Fruit fly (Drosophila melanogaster): ENCODE results near the gene CG2120.

CG2120 gene

dm6 chrX:8115343-8115676, 20.3 kb upstream of the CG2120 start:
- TF ChIP-seq tj (GFP tag; optimal IDR thresholded peaks at IDR 0.05) (no peak), ovo (GFP tag; optimal IDR thresholded peaks at IDR 0.05) (peak; percentile 2), pad (GFP tag; optimal IDR thresholded peaks at IDR 0.05) (peak; percentile 37)

DNA sequence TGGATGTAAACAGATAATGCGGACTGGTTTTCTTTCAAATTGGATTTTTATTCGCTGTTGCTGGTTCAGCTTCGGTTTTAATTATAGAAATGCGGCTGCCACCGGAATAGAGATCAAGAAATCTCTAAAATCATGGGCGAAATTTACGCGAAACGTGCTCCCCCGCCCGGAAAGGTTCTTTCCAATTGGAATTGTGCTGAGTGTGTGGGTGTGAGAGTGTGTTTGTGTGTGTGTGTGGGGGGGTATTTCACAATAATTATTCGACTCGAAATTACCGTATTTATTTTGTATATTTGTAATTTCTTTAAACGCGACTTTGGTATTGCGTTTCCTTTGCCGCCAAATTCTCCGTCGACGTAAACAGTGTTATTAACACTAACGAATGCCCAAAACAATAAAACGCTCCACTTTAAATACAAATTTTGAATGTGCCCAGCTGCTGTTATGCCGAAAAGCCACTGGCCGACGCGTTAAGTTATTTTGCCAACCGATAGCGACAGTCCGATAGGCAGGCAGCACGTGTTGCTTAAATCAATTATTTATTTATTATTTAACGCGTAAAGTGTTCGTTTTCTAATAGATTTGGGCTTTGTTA, 19.8 kb upstream of the CG2120 start, which contains the start of gene Gclc:
Gclc (minus strand) TSS at position 431 of the 595 bp plus-strand sequence.
- TF ChIP-seq CG5204 (GFP tag; optimal IDR thresholded peaks at IDR 0.05) (no peak), cic (GFP tag; optimal IDR thresholded peaks at IDR 0.05) (peak; percentile 21), tj (GFP tag; optimal IDR thresholded peaks at IDR 0.05) (peak; percentile 11), CG11617 (GFP tag; optimal IDR thresholded peaks at IDR 0.05) (peak; percentile 21), Mnt (GFP tag; optimal IDR thresholded peaks at IDR 0.05) (peak; percentile 96)

dm6 chrX:8116813-8117212, 18.8 kb upstream of the CG2120 start, which contains the start of gene CG1575:
Gene CG1575, plus strand, starts transcription at chrX:8117012.
- TF ChIP-seq Mnt (GFP tag; optimal IDR thresholded peaks at IDR 0.05): peak; percentile 84
- no peak for TF ChIP-seq Hr96 (GFP tag; optimal IDR thresholded peaks at IDR 0.05)

DNA sequence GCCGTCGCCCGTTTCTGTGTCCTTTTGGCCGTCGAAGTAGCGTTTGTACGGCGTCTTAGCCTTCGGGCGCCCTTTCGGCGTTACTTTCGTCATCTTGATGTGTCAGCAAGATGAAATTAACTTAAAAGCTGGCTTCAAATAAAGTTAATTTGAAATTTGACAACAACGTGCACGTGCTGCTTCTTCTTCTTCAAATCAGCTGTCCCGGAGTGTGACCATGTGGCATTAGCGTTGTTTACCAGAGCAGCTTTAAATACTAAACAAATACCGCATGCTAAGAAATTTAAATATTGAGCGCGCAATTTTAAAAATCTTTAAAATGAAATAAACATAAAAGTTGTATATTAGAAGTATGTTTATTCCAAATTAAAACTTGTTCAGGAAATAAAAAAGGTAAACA, 14.7 kb upstream of the CG2120 start, which contains the start of gene CG2260:
CG2260 (minus strand) TSS at position 209 of the 400 bp plus-strand sequence.
- peak; percentile 57 for TF ChIP-seq bab1 (GFP tag; optimal IDR thresholded peaks at IDR 0.05)
- peak; percentile 100 for TF ChIP-seq Mnt (GFP tag; optimal IDR thresholded peaks at IDR 0.05)
- no peak for TF ChIP-seq CG5204 (GFP tag; optimal IDR thresholded peaks at IDR 0.05)

DNA sequence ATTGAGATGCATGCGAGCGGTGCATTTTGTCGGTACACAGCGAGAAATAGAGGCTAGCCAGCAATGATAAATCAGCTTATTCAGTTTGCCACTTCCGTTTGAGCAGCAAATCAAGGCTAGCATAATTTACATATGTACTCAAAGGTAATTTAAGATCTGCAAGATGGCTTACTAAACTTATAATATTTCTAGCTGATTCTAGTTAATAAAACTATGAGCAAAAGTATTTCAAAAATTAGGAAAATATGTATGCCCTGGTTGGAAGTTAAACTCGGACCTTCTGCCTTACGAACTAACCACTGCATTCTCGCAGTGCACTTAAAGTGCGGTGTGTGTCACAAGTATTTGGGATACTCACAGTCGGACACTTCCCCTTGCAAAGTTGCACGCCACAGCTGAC, 12.8 kb upstream of the CG2120 start:
- no peak for TF ChIP-seq CG1620 (GFP tag; optimal IDR thresholded peaks at IDR 0.05)
- no peak for TF ChIP-seq Hr96 (GFP tag; optimal IDR thresholded peaks at IDR 0.05)
- TF ChIP-seq toe (GFP tag; optimal IDR thresholded peaks at IDR 0.05): no peak
- TF ChIP-seq CG7101 (tag; optimal IDR thresholded peaks at IDR 0.05): no peak
- no peak for TF ChIP-seq Crg-1 (GFP tag; optimal IDR thresholded peaks at IDR 0.05)
- no peak for TF ChIP-seq CG5204 (GFP tag; optimal IDR thresholded peaks at IDR 0.05)
- no peak for TF ChIP-seq bab1 (GFP tag; optimal IDR thresholded peaks at IDR 0.05)
- TF ChIP-seq cic (GFP tag; optimal IDR thresholded peaks at IDR 0.05): no peak
- no peak for TF ChIP-seq cnc (optimal IDR thresholded peaks at IDR 0.05)
- TF ChIP-seq pad (GFP tag; optimal IDR thresholded peaks at IDR 0.05): no peak
- TF ChIP-seq kay (GFP tag; ENCODE audit: borderline replicate concordance): no peak
- no peak for TF ChIP-seq CG11617 (GFP tag; optimal IDR thresholded peaks at IDR 0.05)
- TF ChIP-seq tj (GFP tag; optimal IDR thresholded peaks at IDR 0.05): no peak
- TF ChIP-seq Mnt (GFP tag; optimal IDR thresholded peaks at IDR 0.05): no peak
- TF ChIP-seq ovo (GFP tag; optimal IDR thresholded peaks at IDR 0.05): no peak

- no peak for TF ChIP-seq cic (GFP tag; optimal IDR thresholded peaks at IDR 0.05)
Observed at dm6 chrX:8125224-8125649, 10.4 kb upstream of the CG2120 start.

- no peak for TF ChIP-seq cnc (optimal IDR thresholded peaks at IDR 0.05)
- no peak for TF ChIP-seq CG14711 (tag; optimal IDR thresholded peaks at IDR 0.05)
- TF ChIP-seq CG11617 (GFP tag; optimal IDR thresholded peaks at IDR 0.05): no peak
- no peak for TF ChIP-seq bab1 (GFP tag; optimal IDR thresholded peaks at IDR 0.05)
- TF ChIP-seq CG7045 (GFP tag; optimal IDR thresholded peaks at IDR 0.05): no peak
- no peak for TF ChIP-seq Hr96 (GFP tag; optimal IDR thresholded peaks at IDR 0.05)
- no peak for TF ChIP-seq CG7101 (tag; optimal IDR thresholded peaks at IDR 0.05)
- TF ChIP-seq CG1620 (GFP tag; optimal IDR thresholded peaks at IDR 0.05): no peak
- no peak for TF ChIP-seq ovo (GFP tag; optimal IDR thresholded peaks at IDR 0.05)
- no peak for TF ChIP-seq Crg-1 (GFP tag; optimal IDR thresholded peaks at IDR 0.05)
- TF ChIP-seq pad (GFP tag; optimal IDR thresholded peaks at IDR 0.05): no peak
- no peak for TF ChIP-seq cic (GFP tag; optimal IDR thresholded peaks at IDR 0.05)
- TF ChIP-seq Mnt (GFP tag; optimal IDR thresholded peaks at IDR 0.05): no peak
- TF ChIP-seq tj (GFP tag; optimal IDR thresholded peaks at IDR 0.05): no peak
- TF ChIP-seq kay (GFP tag; ENCODE audit: borderline replicate concordance): no peak
- TF ChIP-seq CG5204 (GFP tag; optimal IDR thresholded peaks at IDR 0.05): no peak
- TF ChIP-seq toe (GFP tag; optimal IDR thresholded peaks at IDR 0.05): no peak
- no peak for TF ChIP-seq Clk (GFP tag; optimal IDR thresholded peaks at IDR 0.05)
Observed at dm6 chrX:8126149-8126548, 9.5 kb upstream of the CG2120 start.

- no peak for TF ChIP-seq CG5204 (GFP tag; optimal IDR thresholded peaks at IDR 0.05)
- no peak for TF ChIP-seq CG12768 (GFP tag; optimal IDR thresholded peaks at IDR 0.05)
- no peak for TF ChIP-seq Mnt (GFP tag; optimal IDR thresholded peaks at IDR 0.05)
- no peak for TF ChIP-seq CG33017 (tag; optimal IDR thresholded peaks at IDR 0.05)
- no peak for TF ChIP-seq CG14711 (tag; optimal IDR thresholded peaks at IDR 0.05)
- no peak for TF ChIP-seq cnc (optimal IDR thresholded peaks at IDR 0.05)
- no peak for TF ChIP-seq Hr96 (GFP tag; optimal IDR thresholded peaks at IDR 0.05)
- TF ChIP-seq cic (GFP tag; optimal IDR thresholded peaks at IDR 0.05): no peak
- no peak for TF ChIP-seq Crg-1 (GFP tag; optimal IDR thresholded peaks at IDR 0.05)
- no peak for TF ChIP-seq bab1 (GFP tag; optimal IDR thresholded peaks at IDR 0.05)
- no peak for TF ChIP-seq CG1620 (GFP tag; optimal IDR thresholded peaks at IDR 0.05)
- TF ChIP-seq toe (GFP tag; optimal IDR thresholded peaks at IDR 0.05): no peak
Observed at dm6 chrX:8128133-8128532, 7.5 kb upstream of the CG2120 start.

All from whole organism, adult.